Fruit fly (Drosophila melanogaster) whole organism, embryonic: ENCODE data around the gene CG33306.

Experiments
- ATbp ChIP-seq: fragments of 200-800 bp; sonication (Bioruptor generic); optimal IDR thresholded peaks from 2 replicates; lab custom pipeline; 2017; ENCODE audit warnings: missing biosample characterization, mild to moderate bottlenecking, missing genetic modification characterization, missing genetic modification reagents
- Atf3 ChIP-seq: fragments of 200-800 bp; sonication (Bioruptor generic); optimal IDR thresholded peaks from 3 replicates; lab custom pipeline; 2016; ENCODE audit warnings: missing biosample characterization, missing genetic modification characterization
- CG10366 ChIP-seq: fragments of 200-800 bp; sonication (Bioruptor generic); IDR thresholded peaks from 2 replicates; pipeline ENCODE4 v1.3.6; 2022; ENCODE audit warnings: missing biosample characterization, missing genetic modification characterization
- CG10431 ChIP-seq: fragments of 200-800 bp; sonication (Bioruptor generic); optimal IDR thresholded peaks from 3 replicates; lab custom pipeline; 2018; ENCODE audit warnings: missing biosample characterization, mild to moderate bottlenecking, missing genetic modification characterization
- CG11456 ChIP-seq: fragments of 200-800 bp; sonication (Bioruptor generic); IDR thresholded peaks from 3 replicates; pipeline ENCODE4 v1.3.6; 2022; ENCODE audit warnings: missing biosample characterization, missing genetic modification characterization
- CG12391 ChIP-seq: fragments of 200-800 bp; sonication (Bioruptor generic); optimal IDR thresholded peaks from 3 replicates; lab custom pipeline; 2018; ENCODE audit warnings: missing biosample characterization, mild to moderate bottlenecking, missing genetic modification characterization, moderate library complexity
- CG12769 ChIP-seq: fragments of 200-800 bp; sonication (Bioruptor generic); optimal IDR thresholded peaks from 2 replicates; lab custom pipeline; 2019; ENCODE audit warnings: missing biosample characterization, mild to moderate bottlenecking, missing genetic modification characterization, moderate library complexity
- CG13424 ChIP-seq: fragments of 200-800 bp; sonication (Bioruptor generic); optimal IDR thresholded peaks from 2 replicates; lab custom pipeline; 2019; ENCODE audit warnings: missing biosample characterization, mild to moderate bottlenecking, missing genetic modification characterization, moderate library complexity
- CG14014 ChIP-seq: fragments of 200-800 bp; sonication (Bioruptor generic); IDR thresholded peaks from 2 replicates; pipeline ENCODE4 v1.3.6; 2022; ENCODE audit warnings: missing biosample characterization, missing genetic modification characterization
- CG18599 ChIP-seq: fragments of 200-800 bp; sonication (Bioruptor generic); optimal IDR thresholded peaks from 3 replicates; lab custom pipeline; 2017; ENCODE audit warnings: missing biosample characterization, missing genetic modification characterization, mild to moderate bottlenecking, moderate library complexity, missing genetic modification reagents
- CG2120 ChIP-seq: fragments of 200-800 bp; sonication (Bioruptor generic); optimal IDR thresholded peaks from 3 replicates; lab custom pipeline; 2016; ENCODE audit warnings: missing biosample characterization, missing genetic modification characterization
- CG2678 ChIP-seq: fragments of 200-800 bp; sonication (Bioruptor generic); optimal IDR thresholded peaks from 3 replicates; lab custom pipeline; 2019; ENCODE audit warnings: missing biosample characterization, mild to moderate bottlenecking, missing genetic modification characterization, moderate library complexity
- CG30020 ChIP-seq: fragments of 200-800 bp; optimal IDR thresholded peaks from 2 replicates; lab custom pipeline; 2019; ENCODE audit warnings: missing biosample characterization, mild to moderate bottlenecking, missing genetic modification characterization, moderate library complexity
- CG3065 ChIP-seq: fragments of 200-800 bp; sonication (Bioruptor generic); optimal IDR thresholded peaks from 2 replicates; lab custom pipeline; 2016; ENCODE audit warnings: missing biosample characterization, missing genetic modification characterization
- CG3281 ChIP-seq: fragments of 200-800 bp; sonication (Bioruptor generic); optimal IDR thresholded peaks from 3 replicates; lab custom pipeline; 2017; ENCODE audit warnings: missing biosample characterization, mild to moderate bottlenecking, missing genetic modification characterization
- CG7357 ChIP-seq: fragments of 200-800 bp; sonication (Bioruptor generic); IDR thresholded peaks from 3 replicates; pipeline ENCODE4 v1.3.6; 2022; ENCODE audit warnings: missing biosample characterization, missing genetic modification characterization
- CG7839 ChIP-seq: fragments of 200-800 bp; sonication (Bioruptor generic); optimal IDR thresholded peaks from 3 replicates; lab custom pipeline; 2018; ENCODE audit warnings: missing biosample characterization, mild to moderate bottlenecking, missing genetic modification characterization, moderate library complexity
- CG9609 ChIP-seq: fragments of 200-800 bp; sonication (Bioruptor generic); optimal IDR thresholded peaks from 3 replicates; lab custom pipeline; 2016; ENCODE audit warnings: missing biosample characterization, missing genetic modification characterization
- CTCF ChIP-seq: fragments of 200-800 bp; sonication (Bioruptor generic); optimal IDR thresholded peaks from 2 replicates; lab custom pipeline; 2017; ENCODE audit warnings: missing biosample characterization, mild to moderate bottlenecking, missing genetic modification characterization, moderate library complexity
- CrebB ChIP-seq: fragments of 200-800 bp; sonication (Bioruptor generic); optimal IDR thresholded peaks from 3 replicates; lab custom pipeline; 2018; ENCODE audit warnings: missing biosample characterization, mild to moderate bottlenecking, missing genetic modification characterization
- Dad ChIP-seq: fragments of 200-800 bp; sonication (Bioruptor generic); optimal IDR thresholded peaks from 3 replicates; lab custom pipeline; 2016; ENCODE audit warnings: missing biosample characterization, missing genetic modification characterization
- Ets65A ChIP-seq: fragments of 200-800 bp; sonication (Bioruptor generic); peaks from one replicate; lab custom pipeline; 2016; ENCODE audit warnings: missing biosample characterization, missing genetic modification characterization
- Fer3 ChIP-seq: fragments of 200-800 bp; sonication (Bioruptor generic); optimal IDR thresholded peaks from 2 replicates; lab custom pipeline; 2018; ENCODE audit warnings: missing biosample characterization, mild to moderate bottlenecking, missing genetic modification characterization, moderate library complexity
- GATAe ChIP-seq: fragments of 200-800 bp; sonication (Bioruptor generic); conservative IDR thresholded peaks from 2 replicates; pipeline ENCODE4 v1.3.6; 2022; ENCODE audit warnings: missing biosample characterization, missing genetic modification characterization
- HLHmδ ChIP-seq: fragments of 200-800 bp; sonication (Bioruptor generic); optimal IDR thresholded peaks from 2 replicates; lab custom pipeline; 2018; ENCODE audit warnings: missing biosample characterization, mild to moderate bottlenecking, missing genetic modification characterization, moderate library complexity
- Hmr ChIP-seq: fragments of 200-800 bp; sonication (Bioruptor generic); optimal IDR thresholded peaks from 3 replicates; lab custom pipeline; 2017; ENCODE audit warnings: mild to moderate bottlenecking, missing biosample characterization, missing genetic modification reagents, missing genetic modification characterization
- Hr51 ChIP-seq, 2 experiments: fragments of 200-800 bp; sonication (Bioruptor generic); optimal IDR thresholded peaks; 2 replicates in 1 of 2; 3 replicates in 1 of 2; lab custom pipeline; 2016 to 2018; ENCODE audit warnings: missing biosample characterization in 2 of 2, missing genetic modification characterization in 2 of 2, mild to moderate bottlenecking in 1 of 2, moderate library complexity in 1 of 2
- Mad ChIP-seq: fragments of 200-800 bp; sonication (Bioruptor generic); optimal IDR thresholded peaks from 2 replicates; lab custom pipeline; 2016; ENCODE audit warnings: missing biosample characterization, missing genetic modification characterization
- Meics ChIP-seq: fragments of 200-800 bp; sonication (Bioruptor generic); optimal IDR thresholded peaks from 2 replicates; lab custom pipeline; 2017; ENCODE audit warnings: missing biosample characterization, mild to moderate bottlenecking, missing genetic modification characterization
- NC2β ChIP-seq: fragments of 200-800 bp; sonication (Bioruptor generic); optimal IDR thresholded peaks from 2 replicates; lab custom pipeline; 2016; ENCODE audit warnings: missing biosample characterization, missing genetic modification characterization
- PHDP ChIP-seq: fragments of 200-800 bp; sonication (Bioruptor generic); optimal IDR thresholded peaks from 3 replicates; lab custom pipeline; 2018; ENCODE audit warnings: missing biosample characterization, mild to moderate bottlenecking, missing genetic modification characterization, moderate library complexity
- Ssrp ChIP-seq: fragments of 200-800 bp; sonication (Bioruptor generic); optimal IDR thresholded peaks from 2 replicates; lab custom pipeline; 2018; ENCODE audit warnings: missing biosample characterization, mild to moderate bottlenecking, missing genetic modification characterization, moderate library complexity
- ap ChIP-seq: fragments of 200-800 bp; sonication (Bioruptor generic); IDR thresholded peaks from 2 replicates; pipeline ENCODE4 v1.3.6; 2022; ENCODE audit warnings: missing biosample characterization, missing genetic modification characterization
- cg ChIP-seq: fragments of 200-800 bp; sonication (Bioruptor generic); optimal IDR thresholded peaks from 3 replicates; lab custom pipeline; 2019; ENCODE audit warnings: missing biosample characterization, mild to moderate bottlenecking, missing genetic modification characterization, moderate library complexity
- cwo ChIP-seq: fragments of 200-800 bp; sonication (Bioruptor generic); optimal IDR thresholded peaks from 3 replicates; lab custom pipeline; 2017; ENCODE audit warnings: missing biosample characterization, missing genetic modification characterization, mild to moderate bottlenecking, moderate library complexity, missing genetic modification reagents
- disco-r ChIP-seq: fragments of 200-800 bp; sonication (Bioruptor generic); optimal IDR thresholded peaks from 2 replicates; lab custom pipeline; 2016; ENCODE audit warnings: missing biosample characterization, missing genetic modification characterization
- exex ChIP-seq: fragments of 200-800 bp; sonication (Bioruptor generic); optimal IDR thresholded peaks from 4 replicates; lab custom pipeline; 2018; ENCODE audit warnings: missing biosample characterization, mild to moderate bottlenecking, missing genetic modification characterization, moderate library complexity
- ftz-f1 ChIP-seq: fragments of 200-800 bp; sonication (Bioruptor generic); optimal IDR thresholded peaks from 2 replicates; lab custom pipeline; 2016; ENCODE audit warnings: missing biosample characterization, missing genetic modification characterization
- gcm ChIP-seq: fragments of 200-800 bp; sonication (Bioruptor generic); optimal IDR thresholded peaks from 2 replicates; lab custom pipeline; 2019; ENCODE audit warnings: missing biosample characterization, mild to moderate bottlenecking, missing genetic modification characterization, moderate library complexity
- gem ChIP-seq: fragments of 200-800 bp; sonication (Bioruptor generic); optimal IDR thresholded peaks from 2 replicates; lab custom pipeline; 2019; ENCODE audit warnings: missing biosample characterization, mild to moderate bottlenecking, missing genetic modification characterization, moderate library complexity
- grau ChIP-seq: fragments of 200-800 bp; optimal IDR thresholded peaks from 3 replicates; lab custom pipeline; 2019; ENCODE audit warnings: missing biosample characterization, mild to moderate bottlenecking, missing genetic modification characterization, moderate library complexity
- gro ChIP-seq: fragments of 200-800 bp; sonication (Bioruptor generic); optimal IDR thresholded peaks from 2 replicates; lab custom pipeline; 2016; ENCODE audit warnings: missing biosample characterization, missing genetic modification characterization
- hb ChIP-seq: fragments of 200-800 bp; sonication (Bioruptor generic); IDR thresholded peaks from 3 replicates; pipeline ENCODE4 v1.3.6; 2022; ENCODE audit warnings: missing biosample characterization, missing genetic modification characterization; ENCODE audit not compliant: partially characterized antibody
- her ChIP-seq: fragments of 200-800 bp; sonication (Bioruptor generic); optimal IDR thresholded peaks from 2 replicates; lab custom pipeline; 2016; ENCODE audit warnings: missing biosample characterization, missing genetic modification characterization
- lab ChIP-seq: fragments of 200-800 bp; sonication (Bioruptor generic); optimal IDR thresholded peaks from 3 replicates; lab custom pipeline; 2017; ENCODE audit warnings: missing biosample characterization, missing genetic modification characterization, mild to moderate bottlenecking, moderate library complexity, missing genetic modification reagents
- pzg ChIP-seq: fragments of 200-800 bp; sonication (Bioruptor generic); optimal IDR thresholded peaks from 3 replicates; lab custom pipeline; 2018; ENCODE audit warnings: missing biosample characterization, mild to moderate bottlenecking, missing genetic modification characterization, moderate library complexity
- rib ChIP-seq: fragments of 200-800 bp; sonication (Bioruptor generic); IDR thresholded peaks from 2 replicates; pipeline ENCODE4 v1.3.6; 2022; ENCODE audit warnings: missing biosample characterization, missing genetic modification characterization
- sqz ChIP-seq: fragments of 200-800 bp; sonication (Bioruptor generic); optimal IDR thresholded peaks from 3 replicates; lab custom pipeline; 2018; ENCODE audit warnings: missing biosample characterization, mild to moderate bottlenecking, missing genetic modification characterization
- unpg ChIP-seq: fragments of 200-800 bp; sonication (Bioruptor generic); optimal IDR thresholded peaks from 3 replicates; lab custom pipeline; 2018; ENCODE audit warnings: missing biosample characterization, mild to moderate bottlenecking, missing genetic modification characterization, moderate library complexity
- wdn ChIP-seq: fragments of 200-800 bp; sonication (Bioruptor generic); IDR thresholded peaks from 2 replicates; pipeline ENCODE4 v1.3.6; 2022; ENCODE audit warnings: missing biosample characterization, missing genetic modification characterization
- yki ChIP-seq: fragments of >200 bp; optimal IDR thresholded peaks from 3 replicates; lab custom pipeline; 2018

Gene CG33306

dm6 chr2L:13843692-13844284, at the start of gene CG33306:
CG33306 (minus strand) TSS chr2L:13843742.
- TF ChIP-seq Atf3 (GFP tag; lab: Kevin White, UChicago) (no peak), NC2β (GFP tag; lab: Kevin White, UChicago) (no peak), CG7357 (GFP tag; lab: Robert Waterston, UW) (no peak), hb (no peak), HLHmδ (no peak), gro (GFP tag; lab: Kevin White, UChicago) (no peak), CG2678 (peak; percentile 51), CG10431 (GFP tag; lab: Kevin White, UChicago) (no peak), lab (GFP tag; lab: Kevin White, UChicago) (peak; percentile 22), Ets65A (GFP tag; lab: Kevin White, UChicago) (no peak), pzg (no peak), CG13424 (tag; lab: Kevin White, UChicago) (no peak), cwo (peak; percentile 3), exex (tag; lab: Kevin White, UChicago) (peak; percentile 96), ftz-f1 (no peak), grau (tag; lab: Kevin White, UChicago) (peak; percentile 42), CG30020 (no peak), ap (no peak), unpg (peak; percentile 10), CG12769 (no peak), CTCF (GFP tag; lab: Kevin White, UChicago) (no peak), Hr51 (GFP tag; optimal IDR thresholded peaks at IDR 0.05; lab: Kevin White, UChicago) (peak in 1 of 2 experiments; percentile 1), CG14014 (no peak), CG11456 (GFP tag; lab: Robert Waterston, UW) (no peak), Hmr (GFP tag; lab: Kevin White, UChicago) (peak; percentile 20), gem (peak; percentile 54), Meics (GFP tag; lab: Kevin White, UChicago) (peak; percentile 14), ATbp (GFP tag; lab: Kevin White, UChicago) (no peak), CG2120 (GFP tag; lab: Kevin White, UChicago) (peak; percentile 25), Dad (GFP tag; lab: Kevin White, UChicago) (no peak), cg (GFP tag; lab: Kevin White, UChicago) (no peak), CG3065 (GFP tag; lab: Kevin White, UChicago) (no peak), disco-r (GFP tag; lab: Kevin White, UChicago) (no peak), CG7839 (tag; lab: Kevin White, UChicago) (peak; percentile 23), sqz (GFP tag; lab: Kevin White, UChicago) (no peak), rib (GFP tag; lab: Robert Waterston, UW) (no peak), CG9609 (GFP tag; lab: Kevin White, UChicago) (no peak), CG10366 (GFP tag; lab: Robert Waterston, UW) (no peak), PHDP (tag; lab: Kevin White, UChicago) (peak; percentile 7), Fer3 (tag; lab: Kevin White, UChicago) (peak; percentile 21), gcm (GFP tag; lab: Kevin White, UChicago) (no peak), Mad (GFP tag; lab: Kevin White, UChicago) (no peak), yki (lab: Kevin White, UChicago) (no peak), CG12391 (tag; lab: Kevin White, UChicago) (peak; percentile 24), GATAe (GFP tag; lab: Robert Waterston, UW) (no peak), her (GFP tag; lab: Kevin White, UChicago) (no peak), CG18599 (GFP tag; lab: Kevin White, UChicago) (peak; percentile 37), wdn (GFP tag; lab: Robert Waterston, UW) (no peak), Ssrp (tag; lab: Kevin White, UChicago) (no peak), CG3281 (GFP tag; lab: Kevin White, UChicago) (peak; percentile 31), CrebB (tag; lab: Kevin White, UChicago) (no peak)
